Worm (Caenorhabditis elegans) whole organism, late embryonic: ENCODE results near the gene rsp-3.

Experiments used
- ama-1 ChIP-seq: fragments of 150-350 bp; optimal IDR thresholded peaks from 2 replicates; lab custom pipeline; 2014
- ceh-14 ChIP-seq: sonication (generic microtip); optimal IDR thresholded peaks from 2 replicates; lab custom pipeline; 2016; ENCODE audit warnings: missing genotype, missing genetic modification characterization, missing compliant biosample characterization
- ceh-22 ChIP-seq: sonication (generic microtip); optimal IDR thresholded peaks from 2 replicates; lab custom pipeline; 2017; ENCODE audit warnings: missing biosample characterization, missing genetic modification characterization
- ceh-9 ChIP-seq: sonication (generic microtip); optimal IDR thresholded peaks from 2 replicates; lab custom pipeline; 2016; ENCODE audit warnings: mild to moderate bottlenecking, missing genetic modification characterization, inconsistent platforms, missing compliant biosample characterization
- npax-4 ChIP-seq: sonication (generic microtip); optimal IDR thresholded peaks from 2 replicates; lab custom pipeline; 2016; ENCODE audit warnings: missing genetic modification characterization, missing compliant biosample characterization
- pag-3 ChIP-seq: sonication (generic microtip); optimal IDR thresholded peaks from 2 replicates; lab custom pipeline; 2016; ENCODE audit warnings: missing compliant biosample characterization, missing genetic modification characterization, borderline replicate concordance
- pqm-1 ChIP-seq: sonication (generic microtip); optimal IDR thresholded peaks from 2 replicates; lab custom pipeline; 2016; ENCODE audit warnings: missing genetic modification characterization, missing compliant biosample characterization
- unc-3 ChIP-seq, 2 experiments: fragments of 200-800 bp in 1 of 2; sonication (Bioruptor generic) in 1 of 2; sonication (generic microtip) in 1 of 2; conservative IDR thresholded peaks in 1 of 2; optimal IDR thresholded peaks in 1 of 2; 2 replicates each; pipeline versions ENCODE4 v1.3.6 to Lab custom; 2016 to 2022; ENCODE audit warnings: missing compliant biosample characterization in 2 of 2, missing genetic modification characterization in 2 of 2, missing genetic modification reagents in 1 of 2
- unc-55 ChIP-seq: sonication (generic microtip); optimal IDR thresholded peaks from 2 replicates; lab custom pipeline; 2017; ENCODE audit warnings: missing biosample characterization, missing genetic modification reagents, missing genetic modification characterization
- ztf-16 ChIP-seq: sonication (generic microtip); optimal IDR thresholded peaks from 2 replicates; lab custom pipeline; 2017; ENCODE audit warnings: missing genetic modification characterization, missing compliant biosample characterization

DNA sequence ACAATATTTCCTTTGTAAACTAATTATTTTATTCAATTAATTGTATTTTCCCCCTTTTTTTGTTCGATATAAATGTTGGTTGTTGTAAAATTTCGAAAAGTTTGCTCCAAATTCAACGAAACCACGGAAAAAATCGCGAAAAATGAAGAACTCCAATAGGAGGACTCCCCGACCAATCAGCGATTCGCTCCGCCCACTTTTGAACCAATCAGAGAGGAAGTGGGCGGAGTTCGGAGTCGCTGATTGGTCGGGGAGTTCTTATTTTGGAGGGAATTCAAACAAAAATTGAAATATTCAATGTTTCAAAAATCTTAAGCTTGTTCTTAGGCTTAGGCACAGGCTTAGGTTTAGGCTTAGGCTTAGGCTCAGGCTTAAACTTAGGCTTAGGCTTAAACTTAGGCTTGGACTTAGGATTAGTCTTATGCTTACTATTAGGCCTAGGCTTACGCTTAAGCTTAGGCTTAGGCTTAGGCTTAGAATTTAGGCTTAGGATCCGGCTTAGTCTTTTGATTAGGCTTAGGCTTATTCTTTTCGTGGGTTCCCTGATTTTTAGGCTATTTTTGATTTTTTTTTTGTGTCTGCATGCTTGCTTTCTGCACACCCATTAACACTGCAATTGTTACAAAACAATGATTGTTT lies 47.2 kb downstream of the rsp-3 start:
- TF ChIP-seq unc-55 (GFP tag; lab: Kevin White, UChicago): no peak
- TF ChIP-seq ceh-9: no peak
- no peak for TF ChIP-seq ceh-22
- TF ChIP-seq npax-4 (tag; lab: Kevin White, UChicago): no peak
- TF ChIP-seq pag-3: no peak
- no peak for TF ChIP-seq ama-1 (lab: Kevin White, UChicago)
- no peak for TF ChIP-seq ztf-16 (tag; lab: Kevin White, UChicago)
- no peak for TF ChIP-seq pqm-1
- TF ChIP-seq ceh-14 (tag; lab: Kevin White, UChicago): no peak
- TF ChIP-seq unc-3 (GFP tag; conservative IDR thresholded peaks at IDR 0.05; lab: Robert Waterston, UW): no peak
- TF ChIP-seq unc-3 (tag; optimal IDR thresholded peaks at IDR 0.05; lab: Kevin White, UChicago): no peak
